Worm (Caenorhabditis elegans) whole organism, early embryonic: Measurements from ENCODE around the gene K08D8.7.
"Not testable (repeated sequence)": the region's sequence is repeated elsewhere in the genome, so short reads cannot be mapped to it uniquely, and the experiment has no call there.

Experiments
- B0310.2 ChIP-seq: sonication (generic microtip); optimal IDR thresholded peaks from 2 replicates; lab custom pipeline; 2016; ENCODE audit warnings: mild to moderate bottlenecking, missing genetic modification characterization, missing compliant biosample characterization
- F13C5.2 ChIP-seq: sonication (generic microtip); optimal IDR thresholded peaks from 2 replicates; lab custom pipeline; 2017; ENCODE audit warnings: mild to moderate bottlenecking, missing genetic modification characterization, inconsistent platforms, missing compliant biosample characterization
- aly-1 ChIP-seq: sonication (generic microtip); optimal IDR thresholded peaks from 2 replicates; lab custom pipeline; 2016; ENCODE audit warnings: missing genetic modification characterization, missing compliant biosample characterization
- ama-1 ChIP-seq: fragments of 150-350 bp; optimal IDR thresholded peaks from 2 replicates; lab custom pipeline; 2014
- ceh-13 ChIP-seq: fragments of 200-800 bp; sonication (Bioruptor generic); optimal IDR thresholded peaks from 2 replicates; lab custom pipeline; 2018; ENCODE audit warnings: mild to moderate bottlenecking, missing genetic modification characterization, missing compliant biosample characterization
- ceh-36 ChIP-seq: sonication (generic microtip); optimal IDR thresholded peaks from 2 replicates; lab custom pipeline; 2016; ENCODE audit warnings: missing genetic modification characterization, inconsistent platforms, missing compliant biosample characterization
- ets-7 ChIP-seq: sonication (generic microtip); optimal IDR thresholded peaks from 2 replicates; lab custom pipeline; 2016; ENCODE audit warnings: missing genotype, missing genetic modification characterization, missing compliant biosample characterization
- flt-1 ChIP-seq: fragments of 200-800 bp; sonication (Bioruptor generic); IDR thresholded peaks from 2 replicates; pipeline ENCODE4 v1.3.6; 2022; ENCODE audit warnings: missing genetic modification characterization, missing compliant biosample characterization
- hmbx-1 ChIP-seq: sonication (generic microtip); optimal IDR thresholded peaks from 2 replicates; lab custom pipeline; 2016; ENCODE audit warnings: mild to moderate bottlenecking, missing genetic modification characterization, missing compliant biosample characterization
- hmg-4 ChIP-seq: fragments of 200-800 bp; sonication (Bioruptor generic); optimal IDR thresholded peaks from 2 replicates; lab custom pipeline; 2018; ENCODE audit warnings: mild to moderate bottlenecking, missing genetic modification characterization, missing compliant biosample characterization
- hnd-1 ChIP-seq: sonication (generic microtip); optimal IDR thresholded peaks from 2 replicates; lab custom pipeline; 2016; ENCODE audit warnings: missing genetic modification characterization, missing compliant biosample characterization
- pes-1 ChIP-seq: fragments of 200-800 bp; sonication (Bioruptor generic); IDR thresholded peaks from 2 replicates; pipeline ENCODE4 v1.3.6; 2022; ENCODE audit warnings: missing genetic modification reagents, missing genetic modification characterization, missing compliant biosample characterization
- scrt-1 ChIP-seq: fragments of 200-800 bp; sonication (Bioruptor generic); IDR thresholded peaks from 2 replicates; pipeline ENCODE4 v1.3.6; 2022; ENCODE audit warnings: missing genetic modification characterization, missing compliant biosample characterization
- sea-1 ChIP-seq: fragments of 200-800 bp; sonication (Bioruptor generic); conservative IDR thresholded peaks from 2 replicates; pipeline ENCODE4 v1.3.6; 2022; ENCODE audit warnings: missing genetic modification characterization, missing compliant biosample characterization
- tbx-11 ChIP-seq: fragments of 200-800 bp; sonication (Bioruptor generic); IDR thresholded peaks from 2 replicates; pipeline ENCODE4 v1.3.6; 2022; ENCODE audit warnings: missing genetic modification characterization, missing compliant biosample characterization
- tbx-37 ChIP-seq: fragments of 200-800 bp; sonication (Bioruptor generic); conservative IDR thresholded peaks from 2 replicates; pipeline ENCODE4 v1.3.6; 2022; ENCODE audit warnings: missing genetic modification reagents, missing genetic modification characterization, missing compliant biosample characterization
- tra-4 ChIP-seq: sonication (generic microtip); optimal IDR thresholded peaks from 2 replicates; lab custom pipeline; 2017; ENCODE audit warnings: missing genetic modification characterization, missing compliant biosample characterization

The K08D8.7 gene

ce11 chrIV:12870315-12870714 lies 26.3 kb upstream of the K08D8.7 start:
- TF ChIP-seq scrt-1 (GFP tag; lab: Robert Waterston, UW), result no peak
- TF ChIP-seq pes-1 (GFP tag; lab: Robert Waterston, UW), result no peak
- no peak for TF ChIP-seq tbx-37
- no peak for TF ChIP-seq F13C5.2 (tag; lab: Kevin White, UChicago)
- TF ChIP-seq ceh-13, result no peak
- TF ChIP-seq ets-7 (tag; lab: Kevin White, UChicago), result no peak
- no peak for TF ChIP-seq hmbx-1 (tag; lab: Kevin White, UChicago)
- TF ChIP-seq aly-1 (tag; lab: Kevin White, UChicago), result no peak
- no peak for TF ChIP-seq hmg-4 (GFP tag; lab: Kevin White, UChicago)
- no peak for TF ChIP-seq ceh-36 (tag; lab: Kevin White, UChicago)
- no peak for TF ChIP-seq tra-4 (tag; lab: Kevin White, UChicago)
- TF ChIP-seq sea-1 (GFP tag; lab: Robert Waterston, UW), result no peak

- TF ChIP-seq flt-1 (GFP tag; lab: Robert Waterston, UW) (no peak), tra-4 (tag; lab: Kevin White, UChicago) (no peak)
These were observed 25.1 kb upstream of the K08D8.7 start, which contains the start of gene clec-187 for ce11 chrIV:12871445-12871947. clec-187 (minus strand) TSS chrIV:12871495.

- not testable (repeated sequence) for TF ChIP-seq pes-1 (GFP tag; lab: Robert Waterston, UW); tbx-37; tbx-11 (GFP tag; lab: Robert Waterston, UW)
These were observed 21.4 kb upstream of the K08D8.7 start, which contains the start of gene ZK896.1 for ce11 chrIV:12875260-12875659. ZK896.1 (minus strand) TSS chrIV:12875360.

ce11 chrIV:12876558-12876957 lies 20.1 kb upstream of the K08D8.7 start:
- TF ChIP-seq ceh-36 (tag; lab: Kevin White, UChicago), result no peak
- no peak for TF ChIP-seq B0310.2 (tag; lab: Kevin White, UChicago)
- TF ChIP-seq hmbx-1 (tag; lab: Kevin White, UChicago), result no peak
- no peak for TF ChIP-seq tra-4 (tag; lab: Kevin White, UChicago)
- no peak for TF ChIP-seq ets-7 (tag; lab: Kevin White, UChicago)
- no peak for TF ChIP-seq sea-1 (GFP tag; lab: Robert Waterston, UW)
- TF ChIP-seq pes-1 (GFP tag; lab: Robert Waterston, UW), result no peak
- no peak for TF ChIP-seq ceh-13
- no peak for TF ChIP-seq ama-1

- TF ChIP-seq B0310.2 (tag; lab: Kevin White, UChicago), result no peak
- no peak for TF ChIP-seq ceh-36 (tag; lab: Kevin White, UChicago)
- no peak for TF ChIP-seq flt-1 (GFP tag; lab: Robert Waterston, UW)
- no peak for TF ChIP-seq ceh-13
- TF ChIP-seq hmg-4 (GFP tag; lab: Kevin White, UChicago), result no peak
- no peak for TF ChIP-seq tbx-11 (GFP tag; lab: Robert Waterston, UW)
- no peak for TF ChIP-seq pes-1 (GFP tag; lab: Robert Waterston, UW)
- TF ChIP-seq aly-1 (tag; lab: Kevin White, UChicago), result no peak
- no peak for TF ChIP-seq tra-4 (tag; lab: Kevin White, UChicago)
- no peak for TF ChIP-seq ama-1
- no peak for TF ChIP-seq scrt-1 (GFP tag; lab: Robert Waterston, UW)
- TF ChIP-seq tbx-37, result no peak
- no peak for TF ChIP-seq ets-7 (tag; lab: Kevin White, UChicago)
- no peak for TF ChIP-seq hnd-1
- no peak for TF ChIP-seq hmbx-1 (tag; lab: Kevin White, UChicago)
- TF ChIP-seq F13C5.2 (tag; lab: Kevin White, UChicago), result no peak
These were observed 17.1 kb upstream of the K08D8.7 start, which contains the start of gene ZK896.5 for ce11 chrIV:12879557-12879956. ZK896.5 (minus strand) TSS chrIV:12879645.

ce11 chrIV:12883190-12883589 lies 13.4 kb upstream of the K08D8.7 start, which contains the start of gene ZK896.4:
ZK896.4 (minus strand) TSS chrIV:12883290.
- TF ChIP-seq tbx-37 (no peak), tbx-11 (GFP tag; lab: Robert Waterston, UW) (no peak), pes-1 (GFP tag; lab: Robert Waterston, UW) (no peak), B0310.2 (tag; lab: Kevin White, UChicago) (no peak), hmbx-1 (tag; lab: Kevin White, UChicago) (no peak), F13C5.2 (tag; lab: Kevin White, UChicago) (no peak), ets-7 (tag; lab: Kevin White, UChicago) (no peak), ceh-13 (no peak), scrt-1 (GFP tag; lab: Robert Waterston, UW) (no peak), aly-1 (tag; lab: Kevin White, UChicago) (no peak), flt-1 (GFP tag; lab: Robert Waterston, UW) (no peak), tra-4 (tag; lab: Kevin White, UChicago) (no peak), hmg-4 (GFP tag; lab: Kevin White, UChicago) (no peak), ama-1 (no peak), sea-1 (GFP tag; lab: Robert Waterston, UW) (no peak), hnd-1 (no peak), ceh-36 (tag; lab: Kevin White, UChicago) (no peak)

- no peak for TF ChIP-seq F13C5.2 (tag; lab: Kevin White, UChicago)
- TF ChIP-seq pes-1 (GFP tag; lab: Robert Waterston, UW), result no peak
- TF ChIP-seq hnd-1, result no peak
- TF ChIP-seq hmg-4 (GFP tag; lab: Kevin White, UChicago), result no peak
These were observed 10.6 kb upstream of the K08D8.7 start for ce11 chrIV:12886012-12886411.

ce11 chrIV:12890445-12890844 lies 6.2 kb upstream of the K08D8.7 start, which contains the start of gene K08D8.6:
K08D8.6 (minus strand) TSS chrIV:12890508.
- TF ChIP-seq flt-1 (GFP tag; lab: Robert Waterston, UW) (no peak), aly-1 (tag; lab: Kevin White, UChicago) (no peak), tbx-11 (GFP tag; lab: Robert Waterston, UW) (no peak), ama-1 (no peak), hnd-1 (no peak), ets-7 (tag; lab: Kevin White, UChicago) (no peak)
